Worm (Caenorhabditis elegans) whole organism, L3 larva: ENCODE data around the gene K08D8.6.

Experiments used
- R02D3.7 ChIP-seq: fragments of 150-350 bp; optimal IDR thresholded peaks from 2 replicates; lab custom pipeline; 2014; ENCODE audit warnings: missing biosample characterization, missing genetic modification characterization
- ZK546.5 ChIP-seq: sonication (generic microtip); optimal IDR thresholded peaks from 2 replicates; lab custom pipeline; 2017; ENCODE audit warnings: missing biosample characterization, missing genetic modification characterization
- aly-2 ChIP-seq: fragments of 150-350 bp; optimal IDR thresholded peaks from 2 replicates; lab custom pipeline; 2014; ENCODE audit warnings: missing biosample characterization, missing genetic modification characterization
- ama-1 ChIP-seq: fragments of 150-350 bp; optimal IDR thresholded peaks from 2 replicates; lab custom pipeline; 2018
- ceh-16 ChIP-seq: sonication (generic microtip); optimal IDR thresholded peaks from 2 replicates; lab custom pipeline; 2017; ENCODE audit warnings: missing biosample characterization, missing genetic modification characterization
- ceh-28 ChIP-seq: fragments of 150-350 bp; optimal IDR thresholded peaks from 2 replicates; lab custom pipeline; 2014; ENCODE audit warnings: missing biosample characterization, missing genetic modification reagents, missing genetic modification characterization
- ceh-82 ChIP-seq: fragments of 150-350 bp; optimal IDR thresholded peaks from 2 replicates; lab custom pipeline; 2014; ENCODE audit warnings: missing biosample characterization, missing genetic modification characterization
- egl-5 ChIP-seq: fragments of 150-350 bp; optimal IDR thresholded peaks from 2 replicates; lab custom pipeline; 2017; ENCODE audit warnings: missing biosample characterization, missing genetic modification reagents, missing genetic modification characterization, inconsistent platforms
- elt-1 ChIP-seq: fragments of 150-350 bp; optimal IDR thresholded peaks from 2 replicates; lab custom pipeline; 2014; ENCODE audit warnings: missing biosample characterization, missing genetic modification characterization
- elt-2 ChIP-seq: sonication (generic microtip); optimal IDR thresholded peaks from 2 replicates; lab custom pipeline; 2016; ENCODE audit warnings: missing genetic modification reagents, mild to moderate bottlenecking, missing genetic modification characterization, missing compliant biosample characterization
- elt-3 ChIP-seq, 3 experiments: fragments of 150-350 bp in 1 of 3; sonication (generic microtip) in 2 of 3; optimal IDR thresholded peaks; 2 replicates in 2 of 3; 4 replicates in 1 of 3; lab custom pipeline; 2014 to 2017; ENCODE audit warnings: missing biosample characterization in 3 of 3, missing genetic modification characterization in 3 of 3
- eor-1 ChIP-seq, 2 experiments: fragments of 150-350 bp; optimal IDR thresholded peaks; 2 replicates each; lab custom pipeline; 2014 to 2018; ENCODE audit warnings: missing biosample characterization in 2 of 2, missing genetic modification characterization in 2 of 2
- fkh-10 ChIP-seq: sonication (generic microtip); optimal IDR thresholded peaks from 2 replicates; lab custom pipeline; 2017; ENCODE audit warnings: missing biosample characterization, missing genetic modification reagents, missing genetic modification characterization
- fos-1 ChIP-seq: fragments of 150-350 bp; optimal IDR thresholded peaks from 2 replicates; lab custom pipeline; 2014; ENCODE audit warnings: missing biosample characterization, missing genetic modification characterization
- hmg-11 ChIP-seq: sonication (generic microtip); optimal IDR thresholded peaks from 2 replicates; lab custom pipeline; 2016; ENCODE audit warnings: missing genetic modification characterization, missing compliant biosample characterization
- jun-1 ChIP-seq: fragments of 150-350 bp; optimal IDR thresholded peaks from 2 replicates; lab custom pipeline; 2014; ENCODE audit warnings: missing biosample characterization, missing genetic modification reagents, missing genetic modification characterization
- lin-15B ChIP-seq: fragments of 150-350 bp; optimal IDR thresholded peaks from 2 replicates; lab custom pipeline; 2014; ENCODE audit warnings: missing biosample characterization, missing genetic modification characterization
- mdl-1 ChIP-seq: fragments of 150-350 bp; optimal IDR thresholded peaks from 2 replicates; lab custom pipeline; 2014; ENCODE audit warnings: missing biosample characterization, missing genetic modification characterization
- mml-1 ChIP-seq: fragments of 150-350 bp; sonication (generic microtip); optimal IDR thresholded peaks from 3 replicates; lab custom pipeline; 2014; ENCODE audit warnings: missing biosample characterization, missing genetic modification characterization
- nfya-1 ChIP-seq: sonication (generic microtip); optimal IDR thresholded peaks from 2 replicates; lab custom pipeline; 2017; ENCODE audit warnings: missing genetic modification characterization, mild to moderate bottlenecking, missing compliant biosample characterization, antibody characterized with exemption, moderate library complexity; ENCODE audit not compliant: insufficient read depth
- nhr-11 ChIP-seq: fragments of 150-350 bp; optimal IDR thresholded peaks from 2 replicates; lab custom pipeline; 2014; ENCODE audit warnings: missing biosample characterization, missing genetic modification characterization
- nhr-23 ChIP-seq: fragments of 150-350 bp; optimal IDR thresholded peaks from 2 replicates; lab custom pipeline; 2014; ENCODE audit warnings: missing biosample characterization, missing genetic modification reagents, missing genetic modification characterization
- nhr-237 ChIP-seq: fragments of 150-350 bp; optimal IDR thresholded peaks from 2 replicates; lab custom pipeline; 2014; ENCODE audit warnings: missing biosample characterization, missing genetic modification characterization
- nhr-28 ChIP-seq: fragments of 150-350 bp; optimal IDR thresholded peaks from 2 replicates; lab custom pipeline; 2014; ENCODE audit warnings: missing biosample characterization, missing genetic modification characterization
- nhr-43 ChIP-seq: sonication (generic microtip); optimal IDR thresholded peaks from 2 replicates; lab custom pipeline; 2016; ENCODE audit warnings: mild to moderate bottlenecking, missing genetic modification characterization, missing compliant biosample characterization; ENCODE audit not compliant: poor library complexity, severe bottlenecking
- nhr-76 ChIP-seq: fragments of 150-350 bp; sonication (generic microtip); optimal IDR thresholded peaks from 5 replicates; lab custom pipeline; 2014; ENCODE audit warnings: missing biosample characterization, missing genetic modification characterization
- pha-4 ChIP-seq: fragments of 150-350 bp; optimal IDR thresholded peaks from 2 replicates; lab custom pipeline; 2014; ENCODE audit warnings: missing biosample characterization, missing genetic modification reagents, missing genetic modification characterization
- pqm-1 ChIP-seq: fragments of 150-350 bp; optimal IDR thresholded peaks from 2 replicates; lab custom pipeline; 2017; ENCODE audit warnings: missing biosample characterization, missing genetic modification characterization, inconsistent platforms
- sea-2 ChIP-seq: fragments of 150-350 bp; sonication (generic microtip); optimal IDR thresholded peaks from 4 replicates; lab custom pipeline; 2014; ENCODE audit warnings: missing biosample characterization, missing genetic modification reagents, missing genetic modification characterization
- skn-1 ChIP-seq: fragments of 150-350 bp; optimal IDR thresholded peaks from 2 replicates; lab custom pipeline; 2014; ENCODE audit warnings: missing biosample characterization, missing genetic modification characterization
- snpc-4 ChIP-seq: fragments of 150-350 bp; optimal IDR thresholded peaks from 2 replicates; lab custom pipeline; 2014; ENCODE audit warnings: missing biosample characterization, missing genetic modification characterization
- tbx-2 ChIP-seq: sonication (generic microtip); optimal IDR thresholded peaks from 2 replicates; lab custom pipeline; 2016; ENCODE audit warnings: mild to moderate bottlenecking, missing genetic modification characterization, missing compliant biosample characterization
- unc-39 ChIP-seq: sonication (generic microtip); optimal IDR thresholded peaks from 4 replicates; lab custom pipeline; 2017; ENCODE audit warnings: missing biosample characterization, missing genetic modification characterization
- unc-62 ChIP-seq: fragments of 150-350 bp; sonication (generic microtip); optimal IDR thresholded peaks from 4 replicates; lab custom pipeline; 2014; ENCODE audit warnings: missing biosample characterization, missing genetic modification reagents, missing genetic modification characterization
- ztf-11 ChIP-seq: fragments of 150-350 bp; optimal IDR thresholded peaks from 2 replicates; lab custom pipeline; 2014; ENCODE audit warnings: missing biosample characterization, missing genetic modification characterization
- ztf-4 ChIP-seq: fragments of 150-350 bp; optimal IDR thresholded peaks from 2 replicates; lab custom pipeline; 2014; ENCODE audit warnings: missing biosample characterization, missing genetic modification characterization

Gene K08D8.6

ce11 chrIV:12899392-12899791 lies 9.1 kb upstream of the K08D8.6 start, which contains the start of gene K08D8.9:
TSS of gene K08D8.9 (plus strand) at chrIV:12899692.
- TF ChIP-seq fos-1 (tag; lab: Kevin White, UChicago): no peak
- TF ChIP-seq nhr-237 (tag; lab: Kevin White, UChicago): no peak
- TF ChIP-seq ama-1 (lab: Kevin White, UChicago): no peak
- TF ChIP-seq ZK546.5: no peak
- TF ChIP-seq ceh-82: no peak
- TF ChIP-seq nhr-11 (tag; lab: Kevin White, UChicago): no peak
- no peak for TF ChIP-seq tbx-2 (tag; lab: Kevin White, UChicago)
- no peak for TF ChIP-seq unc-39 (tag; lab: Kevin White, UChicago)
- no peak for TF ChIP-seq aly-2 (tag; lab: Kevin White, UChicago)
- no peak for TF ChIP-seq nfya-1 (tag; lab: Kevin White, UChicago)
- no peak for TF ChIP-seq unc-62
- no peak for TF ChIP-seq lin-15B (tag; lab: Kevin White, UChicago)
- TF ChIP-seq egl-5 (tag; lab: Kevin White, UChicago): no peak
- no peak for TF ChIP-seq nhr-76 (tag; lab: Kevin White, UChicago)
- TF ChIP-seq hmg-11 (tag; lab: Kevin White, UChicago): no peak
- TF ChIP-seq skn-1: no peak
- TF ChIP-seq ztf-11: no peak
- TF ChIP-seq elt-1 (tag; lab: Kevin White, UChicago): no peak
- TF ChIP-seq mdl-1 (tag; lab: Kevin White, UChicago): no peak
- no peak for TF ChIP-seq eor-1 (tag; optimal IDR thresholded peaks at IDR 0.05; lab: Kevin White, UChicago)

- TF ChIP-seq ceh-28: no peak
- TF ChIP-seq elt-2 (tag; lab: Kevin White, UChicago): peak; percentile 10
- peak; percentile 10 for TF ChIP-seq pha-4 (tag; lab: Kevin White, UChicago)
- TF ChIP-seq, all 47 proteins: peak for 2
Observed at ce11 chrIV:12898823-12899222, 8.5 kb upstream of the K08D8.6 start.

- TF ChIP-seq ztf-4 (tag; lab: Kevin White, UChicago): no peak
- no peak for TF ChIP-seq nfya-1 (tag; lab: Kevin White, UChicago)
- no peak for TF ChIP-seq elt-1 (tag; lab: Kevin White, UChicago)
- no peak for TF ChIP-seq ZK546.5
- no peak for TF ChIP-seq mml-1 (tag; lab: Kevin White, UChicago)
- no peak for TF ChIP-seq ceh-82
- no peak for TF ChIP-seq nhr-23 (tag; lab: Kevin White, UChicago)
- no peak for TF ChIP-seq unc-62
- no peak for TF ChIP-seq nhr-76 (tag; lab: Kevin White, UChicago)
- TF ChIP-seq sea-2: no peak
- TF ChIP-seq elt-3 (tag; optimal IDR thresholded peaks at IDR 0.05; lab: Kevin White, UChicago): no peak
- no peak for TF ChIP-seq R02D3.7 (tag; lab: Kevin White, UChicago)
- TF ChIP-seq fkh-10 (GFP tag; lab: Kevin White, UChicago): no peak
- TF ChIP-seq nhr-11 (tag; lab: Kevin White, UChicago): no peak
- no peak for TF ChIP-seq nhr-28 (tag; lab: Kevin White, UChicago)
- no peak for TF ChIP-seq snpc-4 (tag; lab: Kevin White, UChicago)
Observed at ce11 chrIV:12897146-12897545, 6.8 kb upstream of the K08D8.6 start.

- TF ChIP-seq ceh-16 (tag; lab: Kevin White, UChicago) (no peak), nhr-237 (tag; lab: Kevin White, UChicago) (no peak), jun-1 (tag; lab: Kevin White, UChicago) (no peak), elt-1 (tag; lab: Kevin White, UChicago) (no peak), nhr-43 (no peak), pqm-1 (peak; percentile 3), pha-4 (tag; lab: Kevin White, UChicago) (peak; percentile 28), elt-3 (tag; optimal IDR thresholded peaks at IDR 0.05; lab: Kevin White, UChicago) (no peak), ztf-4 (tag; lab: Kevin White, UChicago) (no peak), elt-2 (tag; lab: Kevin White, UChicago) (peak; percentile 71), mml-1 (tag; lab: Kevin White, UChicago) (no peak)
- TF ChIP-seq, all 47 proteins: peak for 3
Observed at ce11 chrIV:12896371-12896882, 6.1 kb upstream of the K08D8.6 start, which contains the start of gene K08D8.7. TSS of gene K08D8.7 (plus strand) at chrIV:12896832.
